Worm (Caenorhabditis elegans) whole organism, young adult: Measurements from ENCODE around the gene K02C4.3.

Source experiments
- B0019.2 ChIP-seq: fragments of 200-800 bp; sonication (Bioruptor generic); conservative IDR thresholded peaks from 2 replicates; pipeline ENCODE4 v1.3.6; 2022; ENCODE audit warnings: missing genetic modification reagents, missing genetic modification characterization, missing compliant biosample characterization
- D2030.7 ChIP-seq: fragments of 200-800 bp; sonication (Bioruptor generic); IDR thresholded peaks from 2 replicates; pipeline ENCODE4 v1.3.6; 2022; ENCODE audit warnings: missing genetic modification reagents, missing genetic modification characterization, missing compliant biosample characterization
- F23B12.7 ChIP-seq: sonication (generic microtip); optimal IDR thresholded peaks from 2 replicates; lab custom pipeline; 2017; ENCODE audit warnings: missing genetic modification characterization, mild to moderate bottlenecking, missing compliant biosample characterization, antibody characterized with exemption, moderate library complexity; ENCODE audit not compliant: insufficient read depth
- F37B4.10 ChIP-seq: fragments of 200-800 bp; sonication (Bioruptor generic); IDR thresholded peaks from 2 replicates; pipeline ENCODE4 v1.3.6; 2022; ENCODE audit warnings: missing genetic modification characterization, missing compliant biosample characterization
- F39B2.1 ChIP-seq: fragments of 200-800 bp; sonication (Bioruptor generic); IDR thresholded peaks from 2 replicates; pipeline ENCODE4 v1.3.6; 2022; ENCODE audit warnings: missing genetic modification reagents, missing genetic modification characterization, missing compliant biosample characterization
- F52B5.7 ChIP-seq: sonication (generic microtip); optimal IDR thresholded peaks from 2 replicates; lab custom pipeline; 2016; ENCODE audit warnings: mild to moderate bottlenecking, missing genetic modification characterization, missing compliant biosample characterization
- F55B11.4 ChIP-seq: sonication (generic microtip); optimal IDR thresholded peaks from 2 replicates; lab custom pipeline; 2016; ENCODE audit warnings: missing compliant biosample characterization, missing genetic modification characterization, borderline replicate concordance; ENCODE audit not compliant: insufficient read depth
- F57A8.1 ChIP-seq: fragments of 200-800 bp; sonication (Bioruptor generic); optimal IDR thresholded peaks from 2 replicates; lab custom pipeline; 2018; ENCODE audit warnings: mild to moderate bottlenecking, missing genetic modification characterization, moderate library complexity, missing compliant biosample characterization
- F57C9.4 ChIP-seq: sonication (generic microtip); optimal IDR thresholded peaks from 2 replicates; lab custom pipeline; 2017; ENCODE audit warnings: mild to moderate bottlenecking, missing genetic modification characterization, missing compliant biosample characterization
- T07F8.4 ChIP-seq: sonication (generic microtip); optimal IDR thresholded peaks from 2 replicates; lab custom pipeline; 2016; ENCODE audit warnings: mild to moderate bottlenecking, missing genetic modification characterization, moderate library complexity, missing compliant biosample characterization
- T26A5.8 ChIP-seq: sonication (generic microtip); optimal IDR thresholded peaks from 2 replicates; lab custom pipeline; 2016; ENCODE audit warnings: missing genetic modification characterization, missing compliant biosample characterization
- Y53F4B.3 ChIP-seq: fragments of 200-800 bp; sonication (Bioruptor generic); IDR thresholded peaks from 2 replicates; pipeline ENCODE4 v1.3.6; 2022; ENCODE audit warnings: missing genetic modification reagents, missing genetic modification characterization, missing compliant biosample characterization
- ama-1 ChIP-seq, 3 experiments: fragments of 150-350 bp in 1 of 3; sonication (generic microtip) in 2 of 3; optimal IDR thresholded peaks; 2 replicates each; lab custom pipeline; 2014 to 2018; ENCODE audit warnings: missing biosample characterization in 2 of 3, missing genetic modification characterization in 2 of 3, missing genetic modification reagents in 2 of 3
- atf-7 ChIP-seq: sonication (generic microtip); optimal IDR thresholded peaks from 2 replicates; lab custom pipeline; 2017; ENCODE audit warnings: mild to moderate bottlenecking, missing genetic modification characterization, missing compliant biosample characterization
- athp-1 ChIP-seq: sonication (generic microtip); optimal IDR thresholded peaks from 2 replicates; lab custom pipeline; 2017; ENCODE audit warnings: mild to moderate bottlenecking, missing genetic modification characterization, missing compliant biosample characterization
- attf-3 ChIP-seq: fragments of 200-800 bp; sonication (Bioruptor generic); conservative IDR thresholded peaks from 2 replicates; pipeline ENCODE4 v1.3.6; 2022; ENCODE audit warnings: missing genetic modification reagents, missing genetic modification characterization, missing compliant biosample characterization
- cebp-2 ChIP-seq: fragments of 200-800 bp; sonication (Bioruptor generic); IDR thresholded peaks from 2 replicates; pipeline ENCODE4 v1.3.6; 2022; ENCODE audit warnings: missing genetic modification characterization, missing compliant biosample characterization
- ceh-100 ChIP-seq: fragments of 200-800 bp; sonication (Bioruptor generic); IDR thresholded peaks from 2 replicates; pipeline ENCODE4 v1.3.6; 2022; ENCODE audit warnings: missing genetic modification reagents, missing genetic modification characterization, missing compliant biosample characterization
- ceh-79 ChIP-seq: sonication (generic microtip); optimal IDR thresholded peaks from 2 replicates; lab custom pipeline; 2017; ENCODE audit warnings: mild to moderate bottlenecking, missing genetic modification characterization, missing compliant biosample characterization
- ceh-91 ChIP-seq: fragments of 200-800 bp; sonication (Bioruptor generic); IDR thresholded peaks from 2 replicates; pipeline ENCODE4 v1.3.6; 2022; ENCODE audit warnings: missing genetic modification reagents, missing genetic modification characterization, missing compliant biosample characterization
- die-1 ChIP-seq: sonication (generic microtip); optimal IDR thresholded peaks from 2 replicates; lab custom pipeline; 2016; ENCODE audit warnings: missing genotype, mild to moderate bottlenecking, missing genetic modification characterization, missing compliant biosample characterization
- dpff-1 ChIP-seq: sonication (generic microtip); optimal IDR thresholded peaks from 2 replicates; lab custom pipeline; 2017; ENCODE audit warnings: mild to moderate bottlenecking, missing genetic modification characterization, missing compliant biosample characterization
- egl-44 ChIP-seq: fragments of 200-800 bp; sonication (Bioruptor generic); IDR thresholded peaks from 2 replicates; pipeline ENCODE4 v1.3.6; 2022; ENCODE audit warnings: missing genetic modification reagents, missing genetic modification characterization, missing compliant biosample characterization
- egrh-3 ChIP-seq: fragments of 200-800 bp; sonication (Bioruptor generic); IDR thresholded peaks from 2 replicates; pipeline ENCODE4 v1.3.6; 2022; ENCODE audit warnings: missing genetic modification reagents, missing genetic modification characterization, missing compliant biosample characterization
- ekl-4 ChIP-seq: fragments of 200-800 bp; sonication (Bioruptor generic); IDR thresholded peaks from 2 replicates; pipeline ENCODE4 v1.3.6; 2022; ENCODE audit warnings: missing genetic modification reagents, missing genetic modification characterization, missing compliant biosample characterization
- hmg-20 ChIP-seq: fragments of 200-800 bp; sonication (Bioruptor generic); IDR thresholded peaks from 2 replicates; pipeline ENCODE4 v1.3.6; 2022; ENCODE audit warnings: missing genetic modification reagents, missing genetic modification characterization, missing compliant biosample characterization
- hrde-1 ChIP-seq: sonication (generic microtip); optimal IDR thresholded peaks from 2 replicates; lab custom pipeline; 2016; ENCODE audit warnings: missing genetic modification characterization, mild to moderate bottlenecking, missing compliant biosample characterization, moderate library complexity, missing genotype, missing genetic modification reagents, borderline replicate concordance
- lag-1 ChIP-seq: fragments of 200-800 bp; sonication (Bioruptor generic); IDR thresholded peaks from 2 replicates; pipeline ENCODE4 v1.3.6; 2022; ENCODE audit warnings: missing genetic modification reagents, missing genetic modification characterization, missing compliant biosample characterization
- let-607 ChIP-seq, 2 experiments: fragments of 200-800 bp in 1 of 2; sonication (Bioruptor generic) in 1 of 2; sonication (generic microtip) in 1 of 2; optimal IDR thresholded peaks; 2 replicates each; lab custom pipeline; 2016 to 2018; ENCODE audit warnings: mild to moderate bottlenecking in 2 of 2, missing compliant biosample characterization in 2 of 2, missing genetic modification characterization in 2 of 2, moderate library complexity in 2 of 2, missing genotype in 1 of 2
- lin-35 ChIP-seq, 3 experiments: fragments of 150-350 bp in 2 of 3; sonication (generic microtip) in 1 of 3; optimal IDR thresholded peaks; 2 replicates each; lab custom pipeline; 2014 to 2018; ENCODE audit warnings: missing biosample characterization in 3 of 3, missing genetic modification characterization in 3 of 3, missing genetic modification reagents in 3 of 3
- lin-40 ChIP-seq: sonication (generic microtip); optimal IDR thresholded peaks from 2 replicates; lab custom pipeline; 2016; ENCODE audit warnings: missing genetic modification characterization, mild to moderate bottlenecking, missing compliant biosample characterization, missing genotype, missing genetic modification reagents
- lsy-27 ChIP-seq: sonication (generic microtip); optimal IDR thresholded peaks from 2 replicates; lab custom pipeline; 2017; ENCODE audit warnings: missing genetic modification characterization, mild to moderate bottlenecking, missing compliant biosample characterization, antibody characterized with exemption, missing genotype, borderline replicate concordance; ENCODE audit not compliant: insufficient read depth
- madf-6 ChIP-seq: fragments of 200-800 bp; sonication (Bioruptor generic); IDR thresholded peaks from 2 replicates; pipeline ENCODE4 v1.3.6; 2022; ENCODE audit warnings: missing genetic modification reagents, missing genetic modification characterization, missing compliant biosample characterization
- mel-28 ChIP-seq: sonication (generic microtip); optimal IDR thresholded peaks from 2 replicates; lab custom pipeline; 2016; ENCODE audit warnings: borderline replicate concordance, mild to moderate bottlenecking, missing genetic modification characterization, missing compliant biosample characterization
- mes-4 ChIP-seq: sonication (generic microtip); optimal IDR thresholded peaks from 2 replicates; lab custom pipeline; 2016; ENCODE audit warnings: missing genotype, missing genetic modification characterization, missing compliant biosample characterization
- mxl-1 ChIP-seq: sonication (generic microtip); optimal IDR thresholded peaks from 2 replicates; lab custom pipeline; 2016; ENCODE audit warnings: missing genetic modification characterization, missing compliant biosample characterization
- nfya-2 ChIP-seq: fragments of 200-800 bp; sonication (Bioruptor generic); IDR thresholded peaks from 2 replicates; pipeline ENCODE4 v1.3.6; 2022; ENCODE audit warnings: missing genetic modification reagents, missing genetic modification characterization, missing compliant biosample characterization
- nfyb-1 ChIP-seq: fragments of 200-800 bp; sonication (Bioruptor generic); IDR thresholded peaks from 2 replicates; pipeline ENCODE4 v1.3.6; 2022; ENCODE audit warnings: missing genetic modification reagents, missing genetic modification characterization, missing compliant biosample characterization
- nhr-179 ChIP-seq: sonication (generic microtip); optimal IDR thresholded peaks from 2 replicates; lab custom pipeline; 2016; ENCODE audit warnings: mild to moderate bottlenecking, missing genetic modification characterization, missing compliant biosample characterization
- pha-4 ChIP-seq: fragments of 150-350 bp; sonication (generic microtip); optimal IDR thresholded peaks from 2 replicates; lab custom pipeline; 2014; ENCODE audit warnings: missing biosample characterization, missing genetic modification reagents, missing genetic modification characterization
- snpc-3.4 ChIP-seq: sonication (generic microtip); optimal IDR thresholded peaks from 2 replicates; lab custom pipeline; 2017; ENCODE audit warnings: missing genetic modification characterization, mild to moderate bottlenecking, missing compliant biosample characterization, antibody characterized with exemption, moderate library complexity, missing genotype, missing genetic modification reagents
- sptf-2 ChIP-seq: fragments of 200-800 bp; sonication (Bioruptor generic); optimal IDR thresholded peaks from 2 replicates; lab custom pipeline; 2018; ENCODE audit warnings: mild to moderate bottlenecking, missing genetic modification characterization, missing compliant biosample characterization
- tbp1 ChIP-seq: fragments of 200-800 bp; sonication (Bioruptor generic); optimal IDR thresholded peaks from 2 replicates; lab custom pipeline; 2018; ENCODE audit warnings: mild to moderate bottlenecking, missing genetic modification characterization, missing compliant biosample characterization
- xnd-1 ChIP-seq: sonication (generic microtip); optimal IDR thresholded peaks from 2 replicates; lab custom pipeline; 2016; ENCODE audit warnings: missing genotype, missing genetic modification reagents, missing genetic modification characterization, missing compliant biosample characterization
- zfh-2 ChIP-seq: fragments of 200-800 bp; sonication (Bioruptor generic); conservative IDR thresholded peaks from 2 replicates; pipeline ENCODE4 v1.3.6; 2022; ENCODE audit warnings: missing genetic modification reagents, missing genetic modification characterization, missing compliant biosample characterization
- zim-3 ChIP-seq: sonication (generic microtip); optimal IDR thresholded peaks from 2 replicates; lab custom pipeline; 2017; ENCODE audit warnings: mild to moderate bottlenecking, missing genetic modification characterization, moderate library complexity, missing compliant biosample characterization
- ztf-22 ChIP-seq: fragments of 200-800 bp; sonication (Bioruptor generic); optimal IDR thresholded peaks from 2 replicates; lab custom pipeline; 2018; ENCODE audit warnings: mild to moderate bottlenecking, missing genetic modification characterization, moderate library complexity, missing compliant biosample characterization
- ztf-6 ChIP-seq: fragments of 200-800 bp; sonication (Bioruptor generic); IDR thresholded peaks from 2 replicates; pipeline ENCODE4 v1.3.6; 2022; ENCODE audit warnings: missing genetic modification reagents, missing genetic modification characterization, missing compliant biosample characterization

K02C4.3 gene

DNA sequence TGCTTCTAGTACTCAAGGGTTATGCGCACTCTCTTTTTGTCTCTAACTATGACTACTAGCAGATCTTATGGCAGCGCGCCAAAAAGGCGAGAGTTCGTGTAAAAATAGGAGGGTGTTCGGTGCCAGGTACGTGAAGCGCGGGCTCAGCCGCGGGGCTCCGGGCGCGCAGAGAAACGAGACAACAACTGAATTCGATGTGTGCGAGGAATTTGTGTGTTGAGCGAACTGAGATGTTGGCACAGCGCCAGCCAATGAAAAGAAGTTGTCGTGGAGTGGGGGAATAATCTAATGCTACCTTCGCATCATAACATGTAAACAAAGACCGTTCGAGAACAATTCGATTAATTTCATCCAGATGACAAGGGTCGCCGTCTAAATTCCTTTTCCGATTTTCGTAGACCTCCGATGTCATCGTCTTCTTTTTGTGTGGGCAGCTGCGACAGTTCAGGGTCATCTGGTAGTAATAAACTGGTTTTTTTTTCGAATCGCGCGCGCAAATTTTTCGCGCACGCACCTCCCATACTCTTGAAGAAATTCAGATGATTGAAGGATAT, 44.8 kb upstream of the K02C4.3 start:
- TF ChIP-seq hmg-20 (GFP tag; lab: Robert Waterston, UW) (no peak), lin-40 (tag; lab: Kevin White, UChicago) (no peak), ama-1 (optimal IDR thresholded peaks at IDR 0.05; lab: Kevin White, UChicago) (no peak), ama-1 (GFP tag; optimal IDR thresholded peaks at IDR 0.05; lab: Kevin White, UChicago) (no peak), T26A5.8 (no peak), nfya-2 (GFP tag; lab: Robert Waterston, UW) (no peak), tbp1 (GFP tag; lab: Kevin White, UChicago) (no peak), die-1 (tag; lab: Kevin White, UChicago) (no peak), egl-44 (GFP tag; lab: Robert Waterston, UW) (0 out of 2 replicates have a peak, but pooled peaks have one; percentile 20), lsy-27 (no peak), ekl-4 (no peak), F39B2.1 (GFP tag; lab: Robert Waterston, UW) (no peak), hrde-1 (no peak), mel-28 (no peak), D2030.7 (no peak), egrh-3 (GFP tag; lab: Robert Waterston, UW) (no peak), ceh-91 (GFP tag; lab: Robert Waterston, UW) (no peak), dpff-1 (tag; lab: Kevin White, UChicago) (no peak), ztf-22 (peak; percentile 44), sptf-2 (GFP tag; lab: Kevin White, UChicago) (no peak), lag-1 (GFP tag; lab: Robert Waterston, UW) (no peak), F57C9.4 (tag; lab: Kevin White, UChicago) (no peak), athp-1 (tag; lab: Kevin White, UChicago) (no peak), B0019.2 (no peak), T07F8.4 (tag; lab: Kevin White, UChicago) (no peak), Y53F4B.3 (no peak), pha-4 (tag; lab: Kevin White, UChicago) (no peak), cebp-2 (GFP tag; lab: Robert Waterston, UW) (no peak), ztf-6 (GFP tag; lab: Robert Waterston, UW) (no peak), ceh-79 (no peak), lin-35 (GFP tag; optimal IDR thresholded peaks at IDR 0.05; lab: Kevin White, UChicago) (peak in 1 of 3 experiments; percentile 29), F23B12.7 (tag; lab: Kevin White, UChicago) (no peak), nhr-179 (tag; lab: Kevin White, UChicago) (no peak), attf-3 (GFP tag; lab: Robert Waterston, UW) (peak; percentile 54; the same call in 1 of the 2 replicates), zim-3 (no peak), F57A8.1 (GFP tag; lab: Kevin White, UChicago) (no peak), atf-7 (tag; lab: Kevin White, UChicago) (no peak), F55B11.4 (tag; lab: Kevin White, UChicago) (no peak), nfyb-1 (0 out of 2 replicates have a peak, but pooled peaks have one; percentile 63), madf-6 (GFP tag; lab: Robert Waterston, UW) (no peak), mxl-1 (tag; lab: Kevin White, UChicago) (no peak), F52B5.7 (tag; lab: Kevin White, UChicago) (peak; percentile 39), F37B4.10 (GFP tag; lab: Robert Waterston, UW) (no peak), mes-4 (tag; lab: Kevin White, UChicago) (no peak), let-607 (tag; optimal IDR thresholded peaks at IDR 0.05; lab: Kevin White, UChicago) (no peak), xnd-1 (no peak), zfh-2 (GFP tag; lab: Robert Waterston, UW) (peak; percentile 80), snpc-3.4 (tag; lab: Kevin White, UChicago) (no peak), ceh-100 (GFP tag; lab: Robert Waterston, UW) (no peak)
